Worm (Caenorhabditis elegans): ENCODE results near the gene R05G9.5.

R05G9.5 gene

ce11 chrII:6475180-6475737 lies 24.8 kb downstream of the R05G9.5 start, which contains the start of gene T28D9.16:
Gene T28D9.16 (plus strand): TSS chrII:6475687.
- TF ChIP-seq unc-62 (GFP tag; optimal IDR thresholded peaks at IDR 0.05): no peak

ce11 chrII:6470985-6471384 lies 29.1 kb downstream of the R05G9.5 start, which contains the start of gene dgk-5:
Gene dgk-5 (minus strand): TSS chrII:6471085.
- TF ChIP-seq unc-62 (GFP tag; optimal IDR thresholded peaks at IDR 0.05): no peak

ce11 chrII:6469340-6469739 lies 30.7 kb downstream of the R05G9.5 start:
- no peak for TF ChIP-seq unc-62 (GFP tag; optimal IDR thresholded peaks at IDR 0.05)

ce11 chrII:6454671-6455070 lies 45.4 kb downstream of the R05G9.5 start, which contains the start of gene aptf-1:
Gene aptf-1 (plus strand): TSS chrII:6454971.
- TF ChIP-seq unc-62 (GFP tag; optimal IDR thresholded peaks at IDR 0.05): no peak

ce11 chrII:6453341-6453806 lies 46.7 kb downstream of the R05G9.5 start, which contains the start of gene atg-16.2:
Gene atg-16.2 (minus strand): TSS chrII:6453391.
- no peak for TF ChIP-seq unc-62 (GFP tag; optimal IDR thresholded peaks at IDR 0.05)

- TF ChIP-seq unc-62 (GFP tag; optimal IDR thresholded peaks at IDR 0.05): no peak
Measured at ce11 chrII:6449656-6450055, 50.4 kb downstream of the R05G9.5 start, which contains the start of gene nhr-22. Gene nhr-22 (minus strand): TSS chrII:6449792.

Measured in whole organism, dauer.